Fruit fly (Drosophila melanogaster) whole organism, prepupa: Measurements from ENCODE around the gene hng2.

Experiments used
- Blimp-1 ChIP-seq: fragments of 200-800 bp; sonication (Bioruptor generic); optimal IDR thresholded peaks from 3 replicates; lab custom pipeline; 2017; ENCODE audit warnings: missing biosample characterization, missing genetic modification characterization, mild to moderate bottlenecking, moderate library complexity, missing genetic modification reagents
- CG10631 ChIP-seq: fragments of 200-800 bp; sonication (Bioruptor generic); optimal IDR thresholded peaks from 2 replicates; lab custom pipeline; 2016; ENCODE audit warnings: missing biosample characterization, missing genetic modification characterization
- CG10669 ChIP-seq: fragments of 200-800 bp; sonication (Bioruptor generic); optimal IDR thresholded peaks from 3 replicates; lab custom pipeline; 2018; ENCODE audit warnings: missing biosample characterization, mild to moderate bottlenecking, missing genetic modification characterization, moderate library complexity
- CG11762 ChIP-seq: fragments of 200-800 bp; sonication (Bioruptor generic); optimal IDR thresholded peaks from 3 replicates; lab custom pipeline; 2016; ENCODE audit warnings: missing biosample characterization, missing genetic modification characterization; ENCODE audit not compliant: insufficient read depth
- CG15336 ChIP-seq: fragments of 200-800 bp; sonication (Bioruptor generic); IDR thresholded peaks from 2 replicates; pipeline ENCODE4 v1.3.6; 2022; ENCODE audit warnings: missing biosample characterization, missing genetic modification characterization
- CG16779 ChIP-seq: fragments of 200-800 bp; sonication (Bioruptor generic); optimal IDR thresholded peaks from 3 replicates; lab custom pipeline; 2017; ENCODE audit warnings: missing biosample characterization, mild to moderate bottlenecking, missing genetic modification characterization
- CG31627 ChIP-seq: fragments of 200-800 bp; sonication (Bioruptor generic); optimal IDR thresholded peaks from 3 replicates; lab custom pipeline; 2016; ENCODE audit warnings: missing biosample characterization, missing genetic modification characterization
- CG32006 ChIP-seq: fragments of 200-800 bp; sonication (Bioruptor generic); optimal IDR thresholded peaks from 3 replicates; lab custom pipeline; 2017; ENCODE audit warnings: missing biosample characterization, mild to moderate bottlenecking, missing genetic modification characterization
- CG34406 ChIP-seq: fragments of 200-800 bp; sonication (Bioruptor generic); optimal IDR thresholded peaks from 3 replicates; lab custom pipeline; 2016; ENCODE audit warnings: missing biosample characterization, missing genetic modification characterization
- CG3919 ChIP-seq: fragments of 200-800 bp; sonication (Bioruptor generic); optimal IDR thresholded peaks from 3 replicates; lab custom pipeline; 2016; ENCODE audit warnings: missing biosample characterization, missing genetic modification characterization
- CG4318 ChIP-seq: fragments of 200-800 bp; sonication (Bioruptor generic); optimal IDR thresholded peaks from 3 replicates; lab custom pipeline; 2017; ENCODE audit warnings: missing biosample characterization, mild to moderate bottlenecking, missing genetic modification characterization
- CG6163 ChIP-seq: fragments of 200-800 bp; sonication (Bioruptor generic); IDR thresholded peaks from 3 replicates; pipeline ENCODE4 v1.3.6; 2022; ENCODE audit warnings: missing biosample characterization, missing genetic modification characterization
- CG6276 ChIP-seq: fragments of 200-800 bp; sonication (Bioruptor generic); optimal IDR thresholded peaks from 2 replicates; lab custom pipeline; 2017; ENCODE audit warnings: missing biosample characterization, mild to moderate bottlenecking, missing genetic modification characterization
- CG6792 ChIP-seq: fragments of 200-800 bp; sonication (Bioruptor generic); optimal IDR thresholded peaks from 3 replicates; lab custom pipeline; 2016; ENCODE audit warnings: missing biosample characterization, missing genetic modification characterization
- CG6808 ChIP-seq: fragments of 200-800 bp; sonication (Bioruptor generic); optimal IDR thresholded peaks from 3 replicates; lab custom pipeline; 2017; ENCODE audit warnings: missing biosample characterization, missing genetic modification characterization, mild to moderate bottlenecking, moderate library complexity, missing genetic modification reagents
- CG7368 ChIP-seq: fragments of 200-800 bp; sonication (Bioruptor generic); optimal IDR thresholded peaks from 3 replicates; lab custom pipeline; 2016; ENCODE audit warnings: missing biosample characterization, missing genetic modification characterization
- CG8119 ChIP-seq: fragments of 200-800 bp; sonication (Bioruptor generic); IDR thresholded peaks from 3 replicates; pipeline ENCODE4 v1.3.6; 2022; ENCODE audit warnings: missing biosample characterization, missing genetic modification characterization
- CG8319 ChIP-seq: fragments of 200-800 bp; sonication (Bioruptor generic); optimal IDR thresholded peaks from 3 replicates; lab custom pipeline; 2016; ENCODE audit warnings: missing biosample characterization, missing genetic modification characterization
- CG8632 ChIP-seq: fragments of 200-800 bp; sonication (Bioruptor generic); optimal IDR thresholded peaks from 3 replicates; lab custom pipeline; 2016; ENCODE audit warnings: missing biosample characterization, missing genetic modification characterization
- CG9139 ChIP-seq: fragments of 200-800 bp; sonication (Bioruptor generic); optimal IDR thresholded peaks from 3 replicates; lab custom pipeline; 2017; ENCODE audit warnings: missing biosample characterization, mild to moderate bottlenecking, missing genetic modification characterization
- Eip75B ChIP-seq: fragments of 200-800 bp; sonication (Bioruptor generic); optimal IDR thresholded peaks from 3 replicates; lab custom pipeline; 2016; ENCODE audit warnings: missing biosample characterization, missing genetic modification characterization
- Ets21C ChIP-seq: fragments of 200-800 bp; sonication (Bioruptor generic); optimal IDR thresholded peaks from 3 replicates; lab custom pipeline; 2016; ENCODE audit warnings: missing biosample characterization, missing genetic modification characterization
- Ets96B ChIP-seq: fragments of 200-800 bp; optimal IDR thresholded peaks from 2 replicates; lab custom pipeline; 2019; ENCODE audit warnings: missing biosample characterization, mild to moderate bottlenecking, missing genetic modification characterization, moderate library complexity
- Hr39 ChIP-seq: fragments of 200-800 bp; sonication (Bioruptor generic); optimal IDR thresholded peaks from 2 replicates; lab custom pipeline; 2016; ENCODE audit warnings: missing biosample characterization, missing genetic modification characterization
- Hr4 ChIP-seq: fragments of 200-800 bp; sonication (Bioruptor generic); optimal IDR thresholded peaks from 3 replicates; lab custom pipeline; 2016; ENCODE audit warnings: missing biosample characterization, missing genetic modification characterization
- Lpt ChIP-seq: fragments of 200-800 bp; sonication (Bioruptor generic); optimal IDR thresholded peaks from 3 replicates; lab custom pipeline; 2016; ENCODE audit warnings: missing biosample characterization, missing genetic modification characterization
- OdsH ChIP-seq: fragments of 200-800 bp; sonication (Bioruptor generic); optimal IDR thresholded peaks from 3 replicates; lab custom pipeline; 2016; ENCODE audit warnings: missing biosample characterization, missing genetic modification characterization
- Sox102F ChIP-seq: fragments of 200-800 bp; sonication (Bioruptor generic); optimal IDR thresholded peaks from 2 replicates; lab custom pipeline; 2016; ENCODE audit warnings: missing biosample characterization, mild to moderate bottlenecking, missing genetic modification characterization
- cyc ChIP-seq: fragments of 200-800 bp; sonication (Bioruptor generic); optimal IDR thresholded peaks from 3 replicates; lab custom pipeline; 2016; ENCODE audit warnings: missing biosample characterization, missing genetic modification characterization
- dsx ChIP-seq: fragments of 200-800 bp; optimal IDR thresholded peaks from 3 replicates; lab custom pipeline; 2019; ENCODE audit warnings: missing biosample characterization, mild to moderate bottlenecking, missing genetic modification characterization, moderate library complexity; ENCODE audit not compliant: poor library complexity, severe bottlenecking
- eg ChIP-seq: fragments of 200-800 bp; sonication (Bioruptor generic); IDR thresholded peaks from 3 replicates; pipeline ENCODE4 v1.3.6; 2022; ENCODE audit warnings: missing biosample characterization, missing genetic modification characterization
- esn ChIP-seq: fragments of 200-800 bp; sonication (Bioruptor generic); optimal IDR thresholded peaks from 2 replicates; lab custom pipeline; 2016; ENCODE audit warnings: missing biosample characterization, mild to moderate bottlenecking, missing genetic modification characterization, moderate library complexity
- fd59A ChIP-seq: fragments of 200-800 bp; sonication (Bioruptor generic); optimal IDR thresholded peaks from 2 replicates; lab custom pipeline; 2017; ENCODE audit warnings: missing biosample characterization, mild to moderate bottlenecking, missing genetic modification characterization, missing genetic modification reagents
- fd85E ChIP-seq: fragments of 200-800 bp; sonication (Bioruptor generic); optimal IDR thresholded peaks from 3 replicates; lab custom pipeline; 2016; ENCODE audit warnings: missing biosample characterization, missing genetic modification characterization
- fkh ChIP-seq: fragments of 200-800 bp; sonication (Bioruptor generic); optimal IDR thresholded peaks from 3 replicates; lab custom pipeline; 2017; ENCODE audit warnings: missing biosample characterization, mild to moderate bottlenecking, missing genetic modification characterization, moderate library complexity
- lz ChIP-seq: fragments of 200-800 bp; sonication (Bioruptor generic); optimal IDR thresholded peaks from 3 replicates; lab custom pipeline; 2016; ENCODE audit warnings: missing biosample characterization, missing genetic modification characterization
- net ChIP-seq: fragments of 200-800 bp; sonication (Bioruptor generic); optimal IDR thresholded peaks from 3 replicates; lab custom pipeline; 2016; ENCODE audit warnings: missing biosample characterization, missing genetic modification characterization
- pdm3 ChIP-seq: fragments of 200-800 bp; sonication (Bioruptor generic); optimal IDR thresholded peaks from 3 replicates; lab custom pipeline; 2016; ENCODE audit warnings: missing biosample characterization, missing genetic modification characterization
- svp ChIP-seq: fragments of 200-800 bp; sonication (Bioruptor generic); peaks from one replicate; lab custom pipeline; 2016; ENCODE audit warnings: missing biosample characterization, missing genetic modification characterization
- topi ChIP-seq: fragments of 200-800 bp; sonication (Bioruptor generic); optimal IDR thresholded peaks from 3 replicates; lab custom pipeline; 2016; ENCODE audit warnings: missing biosample characterization, missing genetic modification characterization

Gene hng2

DNA sequence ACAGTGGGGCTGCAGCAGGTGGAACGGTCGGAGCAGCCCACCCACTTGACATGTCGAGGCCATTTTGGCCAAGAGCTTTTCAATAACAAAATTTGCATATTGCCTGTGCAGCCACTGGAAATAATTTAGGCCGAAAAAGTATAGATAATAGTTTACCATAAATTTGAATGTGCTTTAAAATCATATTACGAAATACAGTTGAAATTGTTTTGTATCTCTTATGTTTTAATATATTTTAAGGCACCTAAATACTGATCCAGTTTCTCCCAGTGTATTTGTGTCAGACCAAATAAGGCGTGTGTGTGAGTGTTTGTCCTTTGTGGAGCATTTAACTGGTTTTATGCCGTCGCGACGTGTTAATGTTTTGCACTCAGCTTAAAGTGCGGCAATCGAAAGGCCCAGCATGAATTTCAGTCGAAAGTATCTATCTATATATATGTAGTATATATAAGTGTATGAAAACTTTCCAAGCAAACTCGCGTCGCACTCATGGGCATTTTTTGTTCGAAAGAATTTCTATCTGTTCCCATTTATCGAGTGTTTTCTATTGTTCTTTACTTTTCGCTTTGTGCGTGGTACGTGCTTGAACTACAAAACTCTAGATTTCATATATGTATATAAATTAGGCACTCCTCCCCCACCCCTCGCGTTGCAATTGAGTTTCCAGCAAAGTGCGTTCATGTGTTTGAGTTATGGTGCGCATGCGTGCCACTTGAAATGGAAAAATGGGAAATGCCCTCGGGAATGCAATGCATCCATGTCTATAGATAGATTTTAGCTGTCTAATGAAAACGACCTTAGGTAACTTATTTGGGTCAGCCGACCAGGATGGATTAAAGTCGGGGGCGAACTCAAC lies 43.5 kb downstream of the hng2 start (continued):
- peak; percentile 49 for TF ChIP-seq Hr39
- peak; percentile 54 for TF ChIP-seq OdsH (GFP tag; lab: Kevin White, UChicago)
- TF ChIP-seq Ets21C (GFP tag; lab: Kevin White, UChicago): no peak
- peak; percentile 60 for TF ChIP-seq Sox102F (GFP tag; lab: Kevin White, UChicago)
- TF ChIP-seq Eip75B (GFP tag; lab: Kevin White, UChicago): peak; percentile 64
- peak; percentile 76 for TF ChIP-seq CG15336
- TF ChIP-seq CG31627 (GFP tag; lab: Kevin White, UChicago): peak; percentile 49
- TF ChIP-seq CG3919 (GFP tag; lab: Kevin White, UChicago): peak; percentile 68
- peak; percentile 67 for TF ChIP-seq Hr4 (GFP tag; lab: Kevin White, UChicago)
- TF ChIP-seq svp (GFP tag; lab: Kevin White, UChicago): peak; percentile 83
- TF ChIP-seq CG6792: peak; percentile 55
- peak; percentile 2 for TF ChIP-seq fd59A
- TF ChIP-seq Lpt: peak; percentile 55
- peak; percentile 72 for TF ChIP-seq CG6163
- TF ChIP-seq CG6276: peak; percentile 52
- TF ChIP-seq CG6808 (GFP tag; lab: Kevin White, UChicago): peak; percentile 43
- TF ChIP-seq topi (GFP tag; lab: Kevin White, UChicago): peak; percentile 48
- TF ChIP-seq dsx: peak; percentile 42
- no peak for TF ChIP-seq fd85E (GFP tag; lab: Kevin White, UChicago)
- peak; percentile 35 for TF ChIP-seq CG9139 (GFP tag; lab: Kevin White, UChicago)
- peak; percentile 53 for TF ChIP-seq lz (GFP tag; lab: Kevin White, UChicago)
- TF ChIP-seq CG10631 (GFP tag; lab: Kevin White, UChicago): peak; percentile 61
- TF ChIP-seq CG8632 (GFP tag; lab: Kevin White, UChicago): peak; percentile 33
- peak; percentile 58 for TF ChIP-seq net (GFP tag; lab: Kevin White, UChicago)
- TF ChIP-seq CG32006 (GFP tag; lab: Kevin White, UChicago): peak; percentile 73
- peak; percentile 69 for TF ChIP-seq Ets96B
- TF ChIP-seq eg (GFP tag; lab: Robert Waterston, UW): peak; percentile 74
- no peak for TF ChIP-seq Blimp-1
- TF ChIP-seq CG34406 (GFP tag; lab: Kevin White, UChicago): peak; percentile 49
- peak; percentile 63 for TF ChIP-seq esn (GFP tag; lab: Kevin White, UChicago)
- peak; percentile 54 for TF ChIP-seq cyc (GFP tag; lab: Kevin White, UChicago)
- TF ChIP-seq CG11762 (GFP tag; lab: Kevin White, UChicago): peak; percentile 52
- TF ChIP-seq CG7368 (GFP tag; lab: Kevin White, UChicago): peak; percentile 35
- TF ChIP-seq CG8119 (GFP tag; lab: Robert Waterston, UW): peak; percentile 70
- TF ChIP-seq pdm3 (GFP tag; lab: Kevin White, UChicago): peak; percentile 59
- peak; percentile 21 for TF ChIP-seq CG4318 (GFP tag; lab: Kevin White, UChicago)
- TF ChIP-seq CG16779: no peak
- TF ChIP-seq, all 60 proteins: peak for 51

dm6 chr3R:8850616-8851015 lies 44.5 kb downstream of the hng2 start:
- TF ChIP-seq Ets21C (GFP tag; lab: Kevin White, UChicago): no peak
- TF ChIP-seq Eip75B (GFP tag; lab: Kevin White, UChicago): no peak
- no peak for TF ChIP-seq CG10669
- TF ChIP-seq CG8119 (GFP tag; lab: Robert Waterston, UW): no peak
- peak; percentile 66 for TF ChIP-seq fkh (GFP tag; lab: Kevin White, UChicago)
- TF ChIP-seq Sox102F (GFP tag; lab: Kevin White, UChicago): no peak
- TF ChIP-seq CG8319 (GFP tag; lab: Kevin White, UChicago): no peak
- TF ChIP-seq CG8632 (GFP tag; lab: Kevin White, UChicago): no peak
